Worm (Caenorhabditis elegans): ENCODE data around the gene C48D1.5.

Gene C48D1.5

DNA sequence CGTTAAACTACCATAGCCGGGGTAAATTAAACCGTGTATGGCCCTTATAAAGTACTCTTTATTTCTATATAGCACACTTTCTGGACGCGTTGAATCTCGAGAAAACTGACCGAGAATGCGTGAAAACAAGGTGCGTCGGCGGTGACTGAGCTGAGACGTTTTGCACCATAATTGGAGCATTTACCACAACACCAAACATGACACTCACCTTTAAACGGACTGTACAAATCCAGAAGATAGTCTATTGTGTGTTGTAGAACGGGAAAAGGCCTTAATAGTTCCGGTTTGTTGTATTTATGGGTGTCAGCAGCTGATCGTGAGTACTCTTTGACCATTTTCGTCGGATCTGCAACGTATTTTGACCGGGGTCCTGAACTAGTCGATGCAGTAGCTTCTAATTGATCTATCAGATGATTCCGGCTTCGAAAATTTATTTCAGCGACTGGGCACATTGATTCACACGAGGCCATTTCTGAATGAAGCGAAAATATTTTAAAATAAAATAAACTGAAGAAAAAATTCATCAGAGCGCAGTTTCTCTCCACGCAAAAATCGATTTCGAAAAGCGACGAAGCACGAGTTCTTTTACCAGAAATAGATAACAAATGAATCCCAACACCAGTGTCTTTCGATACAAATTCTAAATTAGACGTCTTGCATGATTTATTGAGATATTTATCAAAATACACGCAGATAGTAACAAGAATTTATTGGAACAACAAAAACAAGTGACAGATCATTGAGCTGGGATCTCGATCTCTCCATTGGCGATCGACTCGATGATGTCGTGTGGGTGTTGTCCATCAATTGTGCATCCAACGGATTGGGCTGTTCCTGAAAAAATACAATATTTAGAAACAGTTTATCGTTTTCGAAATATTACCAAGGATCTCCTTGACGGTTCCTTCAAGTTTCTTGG lies 17.4 kb downstream of the C48D1.5 start, which contains the start of gene tag-115:
tag-115 (minus strand) TSS at position 472 of the 919 bp plus-strand sequence.
- TF ChIP-seq ama-1 (optimal IDR thresholded peaks at IDR 0.05) (no peak), hnd-1 (tag; optimal IDR thresholded peaks at IDR 0.05) (no peak), ceh-13 (GFP tag; optimal IDR thresholded peaks at IDR 0.05) (no peak), ceh-36 (tag; optimal IDR thresholded peaks at IDR 0.05) (no peak), F13C5.2 (tag; optimal IDR thresholded peaks at IDR 0.05) (no peak), tra-4 (tag; optimal IDR thresholded peaks at IDR 0.05) (no peak)

DNA sequence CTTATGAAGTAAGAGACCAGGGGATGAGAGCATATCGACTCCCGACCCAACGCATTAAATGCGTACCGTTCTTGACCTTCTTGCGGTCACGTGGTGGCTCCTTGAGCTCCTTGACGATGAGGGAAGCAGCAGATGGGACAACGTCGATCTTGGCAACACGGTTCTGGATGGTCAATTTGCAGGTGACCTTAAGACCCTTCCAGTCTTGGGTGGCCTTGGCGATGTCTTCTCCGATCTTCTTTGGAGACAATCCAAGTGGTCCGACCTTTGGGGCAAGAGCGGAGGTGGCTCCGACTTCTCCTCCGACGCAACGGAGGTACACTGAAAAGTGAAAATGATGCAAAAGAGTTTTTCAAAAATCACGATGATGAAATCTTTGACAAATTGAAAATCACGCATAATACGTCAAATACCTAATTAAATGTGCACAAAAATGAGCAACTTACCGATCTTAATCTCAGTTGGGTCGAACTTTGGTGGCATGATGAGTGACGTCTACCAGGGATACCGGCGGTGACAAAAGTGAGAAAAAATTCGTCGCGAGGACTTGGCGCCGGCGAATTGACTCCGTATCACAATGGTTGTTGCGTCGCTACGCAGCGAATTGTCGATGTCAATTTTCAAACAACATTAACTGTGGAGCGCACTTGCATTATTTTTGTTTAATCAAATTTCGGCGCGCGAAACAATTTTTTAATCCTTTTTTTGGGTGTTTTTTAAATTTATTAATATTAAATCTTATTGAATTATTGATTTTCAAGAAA lies 18.5 kb downstream of the C48D1.5 start, which contains the start of gene rpl-12:
rpl-12 (minus strand) TSS at position 574 of the 764 bp plus-strand sequence.
- peak; percentile 72 for TF ChIP-seq hmg-4 (GFP tag; optimal IDR thresholded peaks at IDR 0.05)
- TF ChIP-seq ceh-36 (tag; optimal IDR thresholded peaks at IDR 0.05), result peak; percentile 37
- TF ChIP-seq hnd-1 (tag; optimal IDR thresholded peaks at IDR 0.05), result no peak
- peak; percentile 61; the same call in 1 of the 2 replicates for TF ChIP-seq sea-1 (GFP tag; conservative IDR thresholded peaks at IDR 0.05)
- no peak for TF ChIP-seq aly-1 (tag; optimal IDR thresholded peaks at IDR 0.05)
- peak; percentile 47; the same call in 1 of the 2 replicates for TF ChIP-seq tbx-11 (GFP tag; IDR thresholded peaks at IDR 0.05)
- peak; percentile 44; the same call in 1 of the 2 replicates for TF ChIP-seq flt-1 (GFP tag; IDR thresholded peaks at IDR 0.05)
- TF ChIP-seq pes-1 (GFP tag; IDR thresholded peaks at IDR 0.05), result peak; percentile 65
- peak; percentile 92 for TF ChIP-seq F13C5.2 (tag; optimal IDR thresholded peaks at IDR 0.05)
- no peak for TF ChIP-seq tra-4 (tag; optimal IDR thresholded peaks at IDR 0.05)
- TF ChIP-seq B0310.2 (tag; optimal IDR thresholded peaks at IDR 0.05), result no peak
- peak; percentile 27; the same call in 1 of the 2 replicates for TF ChIP-seq tbx-37 (GFP tag; conservative IDR thresholded peaks at IDR 0.05)

DNA sequence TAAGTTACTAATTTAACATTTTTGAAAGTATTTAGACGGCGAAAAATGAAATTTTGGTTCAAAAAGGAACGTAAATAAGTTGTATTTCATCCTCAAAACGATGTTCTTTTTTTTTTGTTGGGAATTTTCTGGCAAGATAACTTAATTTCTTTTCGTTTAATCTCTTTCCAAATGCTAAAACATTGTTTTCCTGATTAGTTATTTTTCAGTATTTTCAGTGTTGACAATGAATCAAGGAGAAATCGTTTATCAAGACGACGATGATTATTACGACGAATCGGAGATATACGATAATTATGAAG lies 19.0 kb downstream of the C48D1.5 start, which contains the start of gene lin-54:
lin-54 (plus strand) TSS at position 203 of the 302 bp plus-strand sequence.
- TF ChIP-seq tra-4 (tag; optimal IDR thresholded peaks at IDR 0.05), result no peak
- no peak for TF ChIP-seq tbx-11 (GFP tag; IDR thresholded peaks at IDR 0.05)
- no peak for TF ChIP-seq F13C5.2 (tag; optimal IDR thresholded peaks at IDR 0.05)
- TF ChIP-seq ceh-13 (GFP tag; optimal IDR thresholded peaks at IDR 0.05), result no peak
- no peak for TF ChIP-seq ama-1 (optimal IDR thresholded peaks at IDR 0.05)
- TF ChIP-seq B0310.2 (tag; optimal IDR thresholded peaks at IDR 0.05), result no peak
- no peak for TF ChIP-seq pes-1 (GFP tag; IDR thresholded peaks at IDR 0.05)
- TF ChIP-seq hnd-1 (tag; optimal IDR thresholded peaks at IDR 0.05), result no peak
- TF ChIP-seq scrt-1 (GFP tag; IDR thresholded peaks at IDR 0.05), result no peak
- TF ChIP-seq ets-7 (tag; optimal IDR thresholded peaks at IDR 0.05), result no peak
- no peak for TF ChIP-seq tbx-37 (GFP tag; conservative IDR thresholded peaks at IDR 0.05)
- TF ChIP-seq sea-1 (GFP tag; conservative IDR thresholded peaks at IDR 0.05), result no peak
- no peak for TF ChIP-seq flt-1 (GFP tag; IDR thresholded peaks at IDR 0.05)
- TF ChIP-seq ceh-36 (tag; optimal IDR thresholded peaks at IDR 0.05), result no peak
- no peak for TF ChIP-seq hmbx-1 (tag; optimal IDR thresholded peaks at IDR 0.05)

DNA sequence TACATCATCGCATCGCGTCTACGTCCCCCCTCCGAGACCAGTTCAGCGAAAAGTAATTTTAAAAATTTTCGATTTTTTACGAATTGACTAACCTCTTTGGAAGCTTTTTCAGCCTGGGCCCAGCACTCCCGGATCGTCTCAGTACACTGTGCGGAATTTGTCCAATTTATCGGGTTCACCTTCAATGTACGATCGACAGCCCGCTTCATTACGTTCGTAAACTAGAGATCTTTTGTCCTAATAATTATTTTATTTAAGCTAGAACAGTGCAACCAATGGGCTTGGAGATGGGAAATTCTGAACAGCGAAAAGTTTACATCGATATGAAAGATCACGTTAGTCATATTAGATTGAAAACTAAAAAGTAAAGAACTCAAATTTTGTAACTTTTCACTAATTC lies 19.6 kb downstream of the C48D1.5 start:
- TF ChIP-seq hnd-1 (tag; optimal IDR thresholded peaks at IDR 0.05) (no peak), tra-4 (tag; optimal IDR thresholded peaks at IDR 0.05) (no peak), sea-1 (GFP tag; conservative IDR thresholded peaks at IDR 0.05) (no peak), hmbx-1 (tag; optimal IDR thresholded peaks at IDR 0.05) (no peak), aly-1 (tag; optimal IDR thresholded peaks at IDR 0.05) (no peak), hmg-4 (GFP tag; optimal IDR thresholded peaks at IDR 0.05) (no peak), tbx-11 (GFP tag; IDR thresholded peaks at IDR 0.05) (no peak), tbx-37 (GFP tag; conservative IDR thresholded peaks at IDR 0.05) (no peak), flt-1 (GFP tag; IDR thresholded peaks at IDR 0.05) (no peak), ets-7 (tag; optimal IDR thresholded peaks at IDR 0.05) (no peak), B0310.2 (tag; optimal IDR thresholded peaks at IDR 0.05) (no peak), ama-1 (optimal IDR thresholded peaks at IDR 0.05) (no peak)

DNA sequence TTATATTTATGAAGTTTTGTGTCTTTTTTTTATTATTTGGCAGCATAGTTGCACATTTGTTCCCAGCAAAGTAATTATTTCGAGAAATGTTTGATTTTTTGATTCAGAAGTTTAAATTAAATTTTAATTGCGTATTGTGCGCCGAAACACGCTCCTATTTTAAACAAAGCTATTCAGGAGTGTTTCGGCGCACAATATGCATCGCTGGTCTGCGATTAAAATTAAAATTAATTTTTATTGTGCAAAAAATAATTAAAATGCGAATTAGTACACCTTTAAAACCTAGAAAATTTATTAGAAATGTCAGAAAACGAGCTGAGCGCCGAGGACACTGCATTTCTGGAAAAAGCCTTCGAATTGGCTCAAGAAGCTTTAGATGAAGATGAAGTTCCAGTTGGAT lies 21.6 kb downstream of the C48D1.5 start, which contains the start of gene JC8.4:
JC8.4 (plus strand) TSS at position 301 of the 400 bp plus-strand sequence.
- TF ChIP-seq hnd-1 (tag; optimal IDR thresholded peaks at IDR 0.05) (no peak), B0310.2 (tag; optimal IDR thresholded peaks at IDR 0.05) (no peak)

DNA sequence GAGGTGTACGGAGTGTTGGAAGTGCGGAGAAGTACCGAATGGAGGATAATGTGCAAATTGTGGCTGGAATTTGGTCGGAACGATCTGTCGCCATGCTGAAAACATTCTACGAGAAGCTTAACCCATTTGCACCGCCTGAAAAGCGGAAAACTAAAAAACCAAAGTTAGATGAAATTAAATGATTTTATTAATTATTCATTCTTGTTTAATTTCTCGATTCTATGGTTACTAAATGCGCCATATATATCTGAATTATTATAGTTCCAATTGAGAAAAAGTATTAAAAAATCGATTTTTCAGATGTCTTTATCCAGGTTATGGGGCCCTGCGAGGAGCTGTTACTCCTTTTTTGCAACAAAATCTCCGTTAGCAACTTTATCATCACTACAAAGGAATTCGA lies 22.3 kb downstream of the C48D1.5 start, which contains the start of gene cox-11:
cox-11 (plus strand) TSS at position 301 of the 400 bp plus-strand sequence.
- TF ChIP-seq aly-1 (tag; optimal IDR thresholded peaks at IDR 0.05) (no peak), scrt-1 (GFP tag; IDR thresholded peaks at IDR 0.05) (0 out of 2 replicates have a peak, but pooled peaks have one; percentile 7)

DNA sequence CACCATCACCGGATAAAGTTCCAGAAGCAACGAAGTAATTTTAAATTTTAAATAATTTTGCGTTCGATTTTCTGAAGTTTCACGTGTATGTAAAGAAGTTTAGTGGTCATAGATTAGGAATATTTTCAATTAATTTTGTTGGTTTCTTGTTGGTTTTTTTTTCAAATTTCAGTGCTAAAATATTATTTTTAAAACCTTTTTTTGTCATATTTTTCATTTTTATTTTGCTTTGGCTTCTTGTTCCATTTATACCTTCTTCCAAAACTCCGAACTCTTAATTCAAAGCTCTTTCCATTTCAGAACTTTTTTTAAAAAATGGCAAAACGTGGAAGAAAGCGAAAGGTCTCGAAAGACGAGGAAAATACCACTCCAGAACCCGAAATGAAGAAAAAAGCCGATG lies 25.2 kb downstream of the C48D1.5 start, which contains the start of gene JC8.7:
JC8.7 (plus strand) TSS at position 301 of the 400 bp plus-strand sequence.
- TF ChIP-seq ceh-36 (tag; optimal IDR thresholded peaks at IDR 0.05) (no peak), sea-1 (GFP tag; conservative IDR thresholded peaks at IDR 0.05) (no peak), hnd-1 (tag; optimal IDR thresholded peaks at IDR 0.05) (no peak), hmg-4 (GFP tag; optimal IDR thresholded peaks at IDR 0.05) (no peak), tra-4 (tag; optimal IDR thresholded peaks at IDR 0.05) (no peak), flt-1 (GFP tag; IDR thresholded peaks at IDR 0.05) (no peak), ets-7 (tag; optimal IDR thresholded peaks at IDR 0.05) (no peak), pes-1 (GFP tag; IDR thresholded peaks at IDR 0.05) (no peak), scrt-1 (GFP tag; IDR thresholded peaks at IDR 0.05) (no peak), tbx-37 (GFP tag; conservative IDR thresholded peaks at IDR 0.05) (no peak), B0310.2 (tag; optimal IDR thresholded peaks at IDR 0.05) (no peak), ceh-13 (GFP tag; optimal IDR thresholded peaks at IDR 0.05) (no peak), tbx-11 (GFP tag; IDR thresholded peaks at IDR 0.05) (no peak)

Measured in whole organism, early embryonic.